Worm (Caenorhabditis elegans): ENCODE results near the gene hcp-2.

hcp-2 gene

DNA sequence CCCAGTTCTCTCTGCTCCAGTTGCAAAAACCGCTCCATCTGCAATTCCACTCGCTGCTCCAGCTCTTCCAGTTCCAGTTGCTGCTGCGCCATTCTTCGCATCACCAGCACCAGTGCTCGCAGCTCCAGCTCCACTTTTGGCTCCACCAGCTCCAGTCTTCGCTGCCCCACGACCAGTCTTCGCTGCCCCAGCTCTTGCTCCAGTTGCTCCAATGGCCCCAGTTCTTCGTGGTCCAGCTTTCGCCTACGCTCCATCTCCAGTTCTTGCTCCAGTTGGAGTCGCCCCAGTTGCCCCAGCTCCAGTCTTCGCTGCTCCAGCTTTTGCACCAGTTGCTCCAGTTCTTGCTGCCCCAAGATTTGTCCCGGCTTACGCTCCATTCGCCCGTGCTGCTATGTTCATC is 25.2 kb upstream of the hcp-2 start:
- no peak for TF ChIP-seq tra-4 (tag; optimal IDR thresholded peaks at IDR 0.05)
- TF ChIP-seq scrt-1 (GFP tag; IDR thresholded peaks at IDR 0.05) = no peak
- no peak for TF ChIP-seq ama-1 (optimal IDR thresholded peaks at IDR 0.05)
- TF ChIP-seq ceh-13 (GFP tag; optimal IDR thresholded peaks at IDR 0.05) = no peak
- no peak for TF ChIP-seq hmg-4 (GFP tag; optimal IDR thresholded peaks at IDR 0.05)
- no peak for TF ChIP-seq flt-1 (GFP tag; IDR thresholded peaks at IDR 0.05)
- no peak for TF ChIP-seq ceh-36 (tag; optimal IDR thresholded peaks at IDR 0.05)
- no peak for TF ChIP-seq F13C5.2 (tag; optimal IDR thresholded peaks at IDR 0.05)
- TF ChIP-seq tbx-11 (GFP tag; IDR thresholded peaks at IDR 0.05) = no peak
- TF ChIP-seq sea-1 (GFP tag; conservative IDR thresholded peaks at IDR 0.05) = no peak
- no peak for TF ChIP-seq aly-1 (tag; optimal IDR thresholded peaks at IDR 0.05)
- TF ChIP-seq hnd-1 (tag; optimal IDR thresholded peaks at IDR 0.05) = no peak
- no peak for TF ChIP-seq tbx-37 (GFP tag; conservative IDR thresholded peaks at IDR 0.05)
- TF ChIP-seq hmbx-1 (tag; optimal IDR thresholded peaks at IDR 0.05) = no peak
- TF ChIP-seq ets-7 (tag; optimal IDR thresholded peaks at IDR 0.05) = no peak
- no peak for TF ChIP-seq pes-1 (GFP tag; IDR thresholded peaks at IDR 0.05)
- no peak for TF ChIP-seq B0310.2 (tag; optimal IDR thresholded peaks at IDR 0.05)

DNA sequence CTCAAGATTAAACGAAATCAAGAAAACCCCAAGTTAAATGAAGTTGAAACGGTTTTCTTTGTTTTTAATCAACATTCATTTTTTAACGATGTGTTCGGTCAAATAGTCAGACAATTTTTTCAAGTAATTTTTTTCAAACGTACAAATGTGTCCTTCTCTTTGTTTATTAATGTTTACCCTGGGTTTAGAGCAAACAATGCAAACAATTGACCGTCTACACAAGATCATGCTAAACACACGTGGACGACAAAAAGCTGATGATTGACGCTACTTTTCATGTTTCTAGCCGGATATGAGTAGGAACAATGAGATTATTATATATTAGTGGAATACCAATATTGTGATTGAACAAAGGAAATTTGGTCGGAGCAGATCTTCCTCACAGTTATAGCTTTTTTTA is 24.2 kb upstream of the hcp-2 start:
- TF ChIP-seq ama-1 (optimal IDR thresholded peaks at IDR 0.05) (no peak), hmg-4 (GFP tag; optimal IDR thresholded peaks at IDR 0.05) (no peak)

DNA sequence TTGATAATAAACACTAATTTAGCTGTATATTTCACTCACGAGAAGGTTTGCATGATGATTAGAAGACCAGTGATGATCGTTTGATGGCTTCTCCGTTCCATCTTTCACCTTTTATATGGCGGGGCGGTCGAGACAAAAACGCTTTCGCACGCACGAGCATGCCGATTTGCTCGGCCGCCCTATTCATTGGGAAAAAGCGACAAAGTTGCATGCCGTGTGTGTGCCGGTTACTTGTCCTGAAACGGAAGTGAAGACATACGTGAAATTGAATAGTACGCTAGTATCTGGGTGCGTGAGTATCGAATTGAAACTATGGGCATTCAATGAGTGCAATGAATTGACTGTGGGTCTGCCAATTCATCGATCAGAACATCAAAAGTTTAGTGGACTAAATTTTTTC is 22.8 kb upstream of the hcp-2 start, which contains the start of gene idpc-5:
TSS of gene idpc-5 (minus strand) at position 101 of the 400 bp plus-strand sequence.
- no peak for TF ChIP-seq tbx-37 (GFP tag; conservative IDR thresholded peaks at IDR 0.05)
- TF ChIP-seq scrt-1 (GFP tag; IDR thresholded peaks at IDR 0.05) = no peak
- TF ChIP-seq ceh-36 (tag; optimal IDR thresholded peaks at IDR 0.05) = no peak

DNA sequence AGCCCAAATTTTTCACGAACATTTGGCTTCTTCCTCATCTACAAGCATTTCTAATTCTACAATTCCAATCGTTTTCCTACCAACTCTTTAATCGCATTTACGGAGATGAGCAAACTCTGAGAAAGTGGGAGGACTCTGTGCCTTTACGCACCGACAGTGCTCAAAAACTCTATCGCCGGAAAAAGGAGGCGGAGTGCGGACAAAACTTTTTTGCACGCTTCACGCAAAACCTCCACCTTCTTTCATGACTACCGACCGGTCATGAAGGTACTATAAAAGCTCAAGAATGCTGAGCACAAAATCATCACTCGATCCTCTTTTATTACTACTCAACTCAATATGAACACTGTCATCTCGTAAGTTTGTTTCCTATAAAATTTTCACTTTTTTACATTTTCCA is 20.5 kb upstream of the hcp-2 start, which contains the start of gene idpc-4:
TSS of gene idpc-4 (plus strand) at position 301 of the 400 bp plus-strand sequence.
- no peak for TF ChIP-seq hmbx-1 (tag; optimal IDR thresholded peaks at IDR 0.05)
- no peak for TF ChIP-seq B0310.2 (tag; optimal IDR thresholded peaks at IDR 0.05)
- no peak for TF ChIP-seq sea-1 (GFP tag; conservative IDR thresholded peaks at IDR 0.05)
- TF ChIP-seq aly-1 (tag; optimal IDR thresholded peaks at IDR 0.05) = no peak
- no peak for TF ChIP-seq tra-4 (tag; optimal IDR thresholded peaks at IDR 0.05)
- no peak for TF ChIP-seq pes-1 (GFP tag; IDR thresholded peaks at IDR 0.05)

DNA sequence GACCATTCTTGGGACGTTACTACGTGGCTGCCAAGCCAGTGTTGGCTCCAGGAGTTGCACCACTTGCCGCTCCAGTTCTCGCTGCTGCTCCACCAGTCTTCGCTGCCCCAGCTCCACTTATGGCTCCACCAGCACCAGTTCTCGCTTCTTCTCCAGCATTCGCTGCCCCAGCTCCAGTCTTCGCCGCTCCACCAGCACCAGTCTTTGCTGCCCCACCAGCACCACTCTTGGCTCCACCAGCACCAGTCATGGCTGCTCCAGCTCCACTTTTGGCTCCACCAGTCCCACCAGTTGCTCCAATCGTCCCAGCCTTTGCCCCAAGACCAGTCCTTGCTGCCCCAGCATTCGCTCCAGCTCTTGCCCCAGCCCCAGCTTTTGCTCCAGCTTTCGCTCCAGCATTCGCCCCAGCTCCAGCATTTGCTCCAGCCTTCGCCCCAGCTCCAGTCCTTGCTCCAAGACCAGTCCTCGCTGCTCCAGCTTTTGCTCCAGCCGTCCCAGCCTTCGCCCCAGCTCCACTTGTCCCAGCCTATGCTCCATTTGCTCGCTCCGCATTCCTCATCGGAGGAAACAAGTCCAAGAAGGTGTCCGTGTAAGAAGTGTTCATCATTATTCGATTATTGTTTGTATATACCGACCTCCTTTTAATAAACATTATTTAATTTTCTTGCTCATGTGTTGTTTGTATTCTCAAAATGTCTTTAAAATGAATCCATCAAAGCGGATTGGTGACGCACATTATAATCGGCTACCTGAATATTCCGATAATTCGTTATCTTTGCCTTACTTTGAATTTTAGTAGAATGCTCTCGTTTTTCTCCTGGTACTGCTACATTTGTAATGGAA is 19.8 kb upstream of the hcp-2 start, which contains the start of gene T06E4.7:
TSS of gene T06E4.7 (plus strand) at position 793 of the 843 bp plus-strand sequence.
- TF ChIP-seq B0310.2 (tag; optimal IDR thresholded peaks at IDR 0.05) (no peak), ets-7 (tag; optimal IDR thresholded peaks at IDR 0.05) (no peak), tra-4 (tag; optimal IDR thresholded peaks at IDR 0.05) (no peak), F13C5.2 (tag; optimal IDR thresholded peaks at IDR 0.05) (no peak), tbx-37 (GFP tag; conservative IDR thresholded peaks at IDR 0.05) (no peak), ama-1 (optimal IDR thresholded peaks at IDR 0.05) (no peak), hmbx-1 (tag; optimal IDR thresholded peaks at IDR 0.05) (no peak), flt-1 (GFP tag; IDR thresholded peaks at IDR 0.05) (no peak), tbx-11 (GFP tag; IDR thresholded peaks at IDR 0.05) (no peak), ceh-13 (GFP tag; optimal IDR thresholded peaks at IDR 0.05) (no peak), pes-1 (GFP tag; IDR thresholded peaks at IDR 0.05) (no peak), ceh-36 (tag; optimal IDR thresholded peaks at IDR 0.05) (no peak), hnd-1 (tag; optimal IDR thresholded peaks at IDR 0.05) (no peak), hmg-4 (GFP tag; optimal IDR thresholded peaks at IDR 0.05) (no peak), aly-1 (tag; optimal IDR thresholded peaks at IDR 0.05) (no peak), sea-1 (GFP tag; conservative IDR thresholded peaks at IDR 0.05) (no peak), scrt-1 (GFP tag; IDR thresholded peaks at IDR 0.05) (no peak)

DNA sequence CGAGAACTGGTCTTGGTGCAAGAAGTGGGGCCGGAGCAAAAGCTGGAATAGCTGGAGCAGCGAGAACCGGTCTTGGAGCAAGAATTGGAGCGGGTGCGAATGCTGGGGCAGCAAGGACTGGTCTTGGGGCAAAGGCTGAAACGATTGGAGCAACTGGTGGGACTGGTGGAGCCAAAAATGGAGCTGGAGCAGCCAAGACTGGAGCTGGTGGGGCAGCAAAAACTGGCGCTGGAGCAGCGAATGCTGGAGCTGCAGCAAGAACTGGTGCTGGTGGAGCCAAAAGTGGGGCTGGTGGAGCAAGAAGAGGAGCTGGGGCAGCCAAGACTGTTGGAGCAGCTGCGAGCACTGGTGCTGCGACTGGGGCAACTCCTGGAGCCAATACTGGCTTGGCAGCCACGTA is 17.1 kb upstream of the hcp-2 start:
- TF ChIP-seq hnd-1 (tag; optimal IDR thresholded peaks at IDR 0.05) (no peak), B0310.2 (tag; optimal IDR thresholded peaks at IDR 0.05) (no peak), ceh-13 (GFP tag; optimal IDR thresholded peaks at IDR 0.05) (no peak), hmg-4 (GFP tag; optimal IDR thresholded peaks at IDR 0.05) (peak; percentile 5), ets-7 (tag; optimal IDR thresholded peaks at IDR 0.05) (no peak)

DNA sequence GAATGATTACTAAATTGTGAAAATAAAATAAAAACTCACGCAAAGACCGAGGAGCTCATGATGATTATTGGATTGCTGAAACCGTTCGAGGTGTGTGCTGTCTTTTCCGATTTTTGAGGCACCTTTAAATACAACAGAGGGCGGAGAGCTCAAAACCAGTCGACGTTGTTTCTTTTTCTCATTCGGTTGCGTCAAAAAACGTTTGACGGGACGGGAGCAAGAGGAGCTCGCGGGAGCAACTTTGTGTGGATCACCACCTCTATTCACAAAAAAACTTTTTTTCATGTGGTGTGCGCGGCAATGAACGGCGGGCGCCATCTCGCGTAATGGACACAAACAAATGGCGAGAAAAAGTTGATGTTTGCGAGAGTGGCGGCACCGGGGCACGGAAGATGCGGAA is 16.5 kb upstream of the hcp-2 start, which contains the start of gene idpc-3:
TSS of gene idpc-3 (minus strand) at position 101 of the 400 bp plus-strand sequence.
- TF ChIP-seq hmbx-1 (tag; optimal IDR thresholded peaks at IDR 0.05) (no peak), flt-1 (GFP tag; IDR thresholded peaks at IDR 0.05) (no peak), sea-1 (GFP tag; conservative IDR thresholded peaks at IDR 0.05) (no peak), ceh-13 (GFP tag; optimal IDR thresholded peaks at IDR 0.05) (no peak), B0310.2 (tag; optimal IDR thresholded peaks at IDR 0.05) (no peak), tbx-37 (GFP tag; conservative IDR thresholded peaks at IDR 0.05) (no peak), pes-1 (GFP tag; IDR thresholded peaks at IDR 0.05) (no peak), tbx-11 (GFP tag; IDR thresholded peaks at IDR 0.05) (no peak), hnd-1 (tag; optimal IDR thresholded peaks at IDR 0.05) (no peak), ceh-36 (tag; optimal IDR thresholded peaks at IDR 0.05) (no peak), F13C5.2 (tag; optimal IDR thresholded peaks at IDR 0.05) (no peak)

DNA sequence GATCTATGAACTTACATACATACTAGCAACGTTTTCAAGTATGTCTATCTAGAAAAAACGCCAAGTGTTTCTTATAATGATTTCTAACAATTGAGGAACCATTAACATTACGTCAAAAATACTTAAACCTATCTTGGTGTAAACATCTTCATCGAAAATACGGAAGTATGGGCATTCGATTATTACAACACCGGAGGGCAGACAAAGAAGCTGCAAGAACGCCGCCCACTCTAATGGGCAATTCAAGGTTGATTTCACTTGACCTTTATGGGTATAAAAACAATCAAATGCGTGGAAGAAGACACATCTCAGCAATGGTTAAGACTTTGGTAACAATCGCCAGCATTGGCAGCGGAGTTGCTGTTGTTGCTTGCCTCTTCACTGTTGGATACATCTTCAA is 16.0 kb upstream of the hcp-2 start, which contains the start of gene col-146:
TSS of gene col-146 (plus strand) at position 301 of the 400 bp plus-strand sequence.
- TF ChIP-seq F13C5.2 (tag; optimal IDR thresholded peaks at IDR 0.05) (no peak), tra-4 (tag; optimal IDR thresholded peaks at IDR 0.05) (no peak), ceh-13 (GFP tag; optimal IDR thresholded peaks at IDR 0.05) (no peak), flt-1 (GFP tag; IDR thresholded peaks at IDR 0.05) (no peak), B0310.2 (tag; optimal IDR thresholded peaks at IDR 0.05) (no peak), scrt-1 (GFP tag; IDR thresholded peaks at IDR 0.05) (no peak), hmg-4 (GFP tag; optimal IDR thresholded peaks at IDR 0.05) (no peak)

Data from whole organism, early embryonic.